Worm (Caenorhabditis elegans): ENCODE measurements around the gene atfs-1.
"Not testable (repeated sequence)": the region's sequence is repeated elsewhere in the genome, so short reads cannot be mapped to it uniquely, and the experiment has no call there.

Gene atfs-1

DNA sequence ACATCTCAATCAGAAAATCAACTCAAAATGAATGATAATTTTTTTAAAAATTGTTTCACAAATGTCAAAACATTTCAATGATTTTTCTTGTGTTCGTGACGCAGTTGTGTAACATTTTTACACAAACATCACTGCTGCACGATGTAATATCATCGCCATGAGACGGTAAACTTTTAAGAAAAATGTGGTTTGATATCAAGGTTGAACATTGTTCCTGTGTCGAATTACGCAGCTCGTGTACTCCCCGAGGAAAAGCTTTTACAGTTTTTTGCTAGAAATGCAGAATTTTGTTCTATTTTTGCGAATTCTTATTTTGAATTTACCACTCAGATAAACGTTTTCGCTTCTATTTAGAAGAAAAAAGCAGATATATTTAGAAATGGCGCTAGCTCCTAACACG lies 4.2 kb downstream of the atfs-1 start:
- TF ChIP-seq lim-6 (tag; optimal IDR thresholded peaks at IDR 0.05) (no peak), ceh-34 (tag; optimal IDR thresholded peaks at IDR 0.05) (no peak), ceh-30 (tag; optimal IDR thresholded peaks at IDR 0.05) (no peak), C08G9.2 (tag; optimal IDR thresholded peaks at IDR 0.05) (no peak), hlh-8 (tag; optimal IDR thresholded peaks at IDR 0.05) (no peak), tbx-2 (tag; optimal IDR thresholded peaks at IDR 0.05) (no peak), nfya-1 (tag; optimal IDR thresholded peaks at IDR 0.05) (no peak), lin-11 (tag; optimal IDR thresholded peaks at IDR 0.05) (no peak), C38D4.7 (GFP tag; optimal IDR thresholded peaks at IDR 0.05) (no peak), ceh-22 (tag; optimal IDR thresholded peaks at IDR 0.05) (no peak), pha-2 (tag; optimal IDR thresholded peaks at IDR 0.05) (no peak), madf-2 (tag; optimal IDR thresholded peaks at IDR 0.05) (no peak), ceh-24 (tag; optimal IDR thresholded peaks at IDR 0.05) (no peak), pros-1 (tag; optimal IDR thresholded peaks at IDR 0.05) (no peak), mec-3 (tag; optimal IDR thresholded peaks at IDR 0.05; ENCODE audit: borderline replicate concordance) (no peak), nhr-11 (tag; optimal IDR thresholded peaks at IDR 0.05) (no peak), fkh-6 (tag; optimal IDR thresholded peaks at IDR 0.05) (no peak), elt-4 (tag; optimal IDR thresholded peaks at IDR 0.05) (no peak), npax-4 (tag; optimal IDR thresholded peaks at IDR 0.05) (no peak), tbx-7 (tag; optimal IDR thresholded peaks at IDR 0.05) (no peak)

ce11 chrV:14200086-14200485 lies 6.6 kb downstream of the atfs-1 start:
- TF ChIP-seq ceh-6 (GFP tag; optimal IDR thresholded peaks at IDR 0.05) (no peak), K09A11.1 (tag; optimal IDR thresholded peaks at IDR 0.05; ENCODE audit: insufficient read depth) (no peak), ets-4 (tag; optimal IDR thresholded peaks at IDR 0.05) (peak; percentile 8), pha-4 (tag; optimal IDR thresholded peaks at IDR 0.05) (no peak), ceh-31 (tag; optimal IDR thresholded peaks at IDR 0.05) (no peak), ceh-22 (tag; optimal IDR thresholded peaks at IDR 0.05) (no peak), zip-5 (tag; optimal IDR thresholded peaks at IDR 0.05) (no peak), pqm-1 (tag; optimal IDR thresholded peaks at IDR 0.05) (no peak), che-1 (tag; optimal IDR thresholded peaks at IDR 0.05) (no peak), sdc-2 (tag; optimal IDR thresholded peaks at IDR 0.05) (no peak), unc-42 (tag; optimal IDR thresholded peaks at IDR 0.05) (peak; percentile 28), ceh-2 (tag; optimal IDR thresholded peaks at IDR 0.05) (no peak), tbx-2 (tag; optimal IDR thresholded peaks at IDR 0.05) (peak; percentile 45), C08G9.2 (tag; optimal IDR thresholded peaks at IDR 0.05) (no peak), dve-1 (tag; optimal IDR thresholded peaks at IDR 0.05) (peak; percentile 78), ceh-18 (tag; optimal IDR thresholded peaks at IDR 0.05) (peak; percentile 81), K02D7.2 (tag; optimal IDR thresholded peaks at IDR 0.05) (no peak), nfya-1 (tag; optimal IDR thresholded peaks at IDR 0.05) (peak; percentile 50), unc-55 (GFP tag; optimal IDR thresholded peaks at IDR 0.05) (peak; percentile 75)

DNA sequence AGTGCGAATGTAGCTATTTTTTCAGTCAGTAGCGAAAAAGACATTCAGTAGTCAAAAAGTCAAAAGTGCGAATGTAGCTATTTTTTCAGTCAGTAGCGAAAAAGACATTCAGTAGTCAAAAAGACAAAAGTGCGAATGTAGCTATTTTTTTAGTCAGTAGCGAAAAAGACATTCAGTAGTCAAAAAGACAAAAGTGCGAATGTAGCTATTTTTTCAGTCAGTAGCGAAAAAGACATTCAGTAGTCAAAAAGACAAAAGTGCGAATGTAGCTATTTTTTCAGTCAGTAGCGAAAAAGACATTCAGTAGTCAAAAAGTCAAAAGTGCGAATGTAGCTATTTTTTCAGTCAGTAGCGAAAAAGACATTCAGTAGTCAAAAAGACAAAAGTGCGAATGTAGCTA lies 11.8 kb downstream of the atfs-1 start, which contains the start of gene T16A9.3:
Gene T16A9.3 (plus strand): TSS at position 301 of the 400 bp plus-strand sequence.
- not testable (repeated sequence) for TF ChIP-seq sox-4, ets-4, C08G9.2 (tag; optimal IDR thresholded peaks at IDR 0.05)

DNA sequence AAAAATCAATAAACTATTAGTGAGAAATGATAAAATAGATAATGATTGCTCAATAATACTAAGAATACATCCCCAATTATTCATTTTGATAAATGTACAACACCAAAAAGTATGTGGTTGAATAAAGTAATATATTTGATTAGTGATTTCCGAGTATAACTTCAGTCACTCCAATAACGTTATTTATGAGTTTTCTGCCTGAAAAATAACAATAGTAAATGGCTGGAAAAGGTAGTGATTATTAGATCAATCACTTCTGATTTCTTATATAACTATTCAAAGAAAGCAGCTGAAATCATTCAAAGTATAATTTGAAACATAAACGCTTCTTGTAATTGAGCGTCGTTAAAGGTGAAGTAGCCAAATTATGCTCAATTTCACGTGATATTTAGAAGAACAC lies 17.3 kb downstream of the atfs-1 start, which contains the start of gene str-230:
Gene str-230 (minus strand): TSS at position 101 of the 400 bp plus-strand sequence.
- TF ChIP-seq ceh-30 (tag; optimal IDR thresholded peaks at IDR 0.05) (no peak), ceh-2 (tag; optimal IDR thresholded peaks at IDR 0.05) (no peak), fax-1 (tag; optimal IDR thresholded peaks at IDR 0.05) (no peak), lin-11 (tag; optimal IDR thresholded peaks at IDR 0.05) (no peak), nhr-11 (tag; optimal IDR thresholded peaks at IDR 0.05) (no peak), eyg-1 (tag; optimal IDR thresholded peaks at IDR 0.05) (no peak), sdc-2 (tag; optimal IDR thresholded peaks at IDR 0.05) (no peak), syd-9 (tag; optimal IDR thresholded peaks at IDR 0.05) (no peak), hlh-6 (tag; optimal IDR thresholded peaks at IDR 0.05) (no peak), ama-1 (optimal IDR thresholded peaks at IDR 0.05) (no peak), ceh-24 (tag; optimal IDR thresholded peaks at IDR 0.05) (no peak), K02D7.2 (tag; optimal IDR thresholded peaks at IDR 0.05) (no peak), ceh-48 (tag; optimal IDR thresholded peaks at IDR 0.05) (no peak), ceh-19 (GFP tag; optimal IDR thresholded peaks at IDR 0.05) (no peak), Y22D7AL.16 (tag; optimal IDR thresholded peaks at IDR 0.05) (no peak), unc-3 (GFP tag; conservative IDR thresholded peaks at IDR 0.05) (no peak), unc-3 (tag; optimal IDR thresholded peaks at IDR 0.05) (no peak), hlh-15 (tag; optimal IDR thresholded peaks at IDR 0.05) (no peak), ceh-45 (GFP tag; IDR thresholded peaks at IDR 0.05) (no peak)
